Fruit fly (Drosophila melanogaster) whole organism, adult: ENCODE measurements around the gene Eig71Ei.
A peak's percentile ranks its signal among the peaks of the same experiment; 100 is the strongest.

Experiments used
- CG11617 ChIP-seq: fragments of 200-800 bp; sonication (Bioruptor generic); optimal IDR thresholded peaks from 2 replicates; lab custom pipeline; 2017; ENCODE audit warnings: mild to moderate bottlenecking, missing biosample characterization, missing genetic modification reagents, missing genetic modification characterization
- CG12768 ChIP-seq: fragments of 200-800 bp; sonication (Bioruptor generic); optimal IDR thresholded peaks from 2 replicates; lab custom pipeline; 2017; ENCODE audit warnings: missing biosample characterization, missing genetic modification characterization, mild to moderate bottlenecking, moderate library complexity, missing genetic modification reagents
- CG14711 ChIP-seq: fragments of 200-800 bp; sonication (Bioruptor generic); optimal IDR thresholded peaks from 2 replicates; lab custom pipeline; 2018; ENCODE audit warnings: missing biosample characterization, mild to moderate bottlenecking, missing genetic modification characterization, moderate library complexity
- CG33017 ChIP-seq: fragments of 200-800 bp; sonication (Bioruptor generic); optimal IDR thresholded peaks from 2 replicates; lab custom pipeline; 2018; ENCODE audit warnings: missing biosample characterization, mild to moderate bottlenecking, missing genetic modification characterization, moderate library complexity
- CG5204 ChIP-seq: fragments of 200-800 bp; sonication (Bioruptor generic); optimal IDR thresholded peaks from 2 replicates; lab custom pipeline; 2016; ENCODE audit warnings: missing biosample characterization, missing genetic modification characterization
- CG7045 ChIP-seq: fragments of 200-800 bp; sonication (Bioruptor generic); optimal IDR thresholded peaks from 2 replicates; lab custom pipeline; 2017; ENCODE audit warnings: missing biosample characterization, mild to moderate bottlenecking, missing genetic modification characterization
- Clk ChIP-seq: fragments of 200-800 bp; sonication (Bioruptor generic); optimal IDR thresholded peaks from 2 replicates; lab custom pipeline; 2017; ENCODE audit warnings: missing biosample characterization, missing genetic modification characterization
- Hr96 ChIP-seq: fragments of 200-800 bp; sonication (Bioruptor generic); optimal IDR thresholded peaks from 2 replicates; lab custom pipeline; 2016; ENCODE audit warnings: missing biosample characterization, missing genetic modification characterization
- Mnt ChIP-seq: fragments of 200-800 bp; sonication (Bioruptor generic); optimal IDR thresholded peaks from 2 replicates; lab custom pipeline; 2016; ENCODE audit warnings: missing biosample characterization, mild to moderate bottlenecking, missing genetic modification characterization
- bab1 ChIP-seq: fragments of 200-800 bp; sonication (Bioruptor generic); optimal IDR thresholded peaks from 3 replicates; lab custom pipeline; 2019; ENCODE audit warnings: missing biosample characterization, mild to moderate bottlenecking, missing genetic modification characterization, moderate library complexity
- cic ChIP-seq: fragments of 200-800 bp; sonication (Bioruptor generic); optimal IDR thresholded peaks from 2 replicates; lab custom pipeline; 2017; ENCODE audit warnings: missing biosample characterization, mild to moderate bottlenecking, missing genetic modification characterization, moderate library complexity
- cnc ChIP-seq, 2 experiments: fragments of >200 bp; optimal IDR thresholded peaks; 2 replicates each; lab custom pipeline; 2017
- kay ChIP-seq: fragments of 200-800 bp; sonication (Bioruptor generic); peaks from one replicate; lab custom pipeline; 2016; ENCODE audit warnings: missing biosample characterization, missing genetic modification characterization, borderline replicate concordance
- pad ChIP-seq: fragments of 200-800 bp; sonication (Bioruptor generic); optimal IDR thresholded peaks from 3 replicates; lab custom pipeline; 2017; ENCODE audit warnings: missing biosample characterization, missing genetic modification characterization, mild to moderate bottlenecking, moderate library complexity, missing genetic modification reagents
- toe ChIP-seq: fragments of 200-800 bp; sonication (Bioruptor generic); optimal IDR thresholded peaks from 2 replicates; lab custom pipeline; 2016; ENCODE audit warnings: missing biosample characterization, missing genetic modification characterization

Eig71Ei gene

DNA sequence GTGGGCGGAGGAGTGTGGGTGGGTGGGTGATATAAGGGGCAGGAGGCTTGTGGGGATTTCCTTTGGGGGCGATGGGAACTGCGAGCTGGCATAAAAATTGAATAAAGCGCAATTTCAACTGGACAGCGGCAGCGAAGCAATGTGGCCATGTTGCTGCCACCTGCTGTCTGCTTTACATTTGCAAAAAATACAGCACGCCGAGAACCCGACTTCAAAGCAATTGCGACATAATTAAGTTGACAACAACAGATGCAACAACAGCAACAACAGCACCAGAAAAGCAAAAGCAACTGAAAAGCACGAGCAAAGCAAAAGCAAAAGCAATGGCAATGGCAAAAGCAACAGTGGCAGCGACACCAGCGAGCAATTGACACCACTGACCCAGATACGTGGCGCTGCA, 48.7 kb downstream of the Eig71Ei start:
- no peak for TF ChIP-seq bab1 (GFP tag; lab: Kevin White, UChicago)
- no peak for TF ChIP-seq CG7045
- TF ChIP-seq toe (GFP tag; lab: Kevin White, UChicago): no peak
- TF ChIP-seq CG11617 (GFP tag; lab: Kevin White, UChicago): no peak
- no peak for TF ChIP-seq CG12768 (GFP tag; lab: Kevin White, UChicago)
- TF ChIP-seq CG33017 (tag; lab: Kevin White, UChicago): no peak
- no peak for TF ChIP-seq CG14711 (tag; lab: Kevin White, UChicago)
- no peak for TF ChIP-seq CG5204 (GFP tag; lab: Kevin White, UChicago)
- no peak for TF ChIP-seq Mnt (GFP tag; lab: Kevin White, UChicago)
- no peak for TF ChIP-seq kay (GFP tag; lab: Kevin White, UChicago)
- TF ChIP-seq cnc (optimal IDR thresholded peaks at IDR 0.05; lab: Kevin White, UChicago): no peak
- no peak for TF ChIP-seq Clk (GFP tag; lab: Kevin White, UChicago)
- TF ChIP-seq cic: no peak
- TF ChIP-seq Hr96 (GFP tag; lab: Kevin White, UChicago): no peak
- TF ChIP-seq pad (GFP tag; lab: Kevin White, UChicago): no peak

DNA sequence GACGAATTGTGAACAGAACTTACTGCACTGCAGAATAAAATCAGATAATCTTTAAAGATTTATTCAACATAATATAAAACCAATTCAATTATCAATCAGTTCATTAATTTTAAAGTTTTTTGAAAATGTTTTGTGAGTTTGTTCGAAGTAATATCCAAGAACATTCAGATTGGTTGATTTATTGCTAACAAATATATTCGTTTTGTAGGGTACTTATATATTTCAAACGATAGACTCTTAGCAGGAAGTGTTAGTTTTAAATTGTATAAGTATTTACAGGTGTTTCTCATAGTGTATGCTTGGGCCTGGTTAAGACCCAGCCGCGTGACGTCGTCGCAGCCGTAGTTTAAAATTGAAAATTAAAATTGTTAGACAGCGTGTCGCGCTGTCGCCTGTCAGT, 49.1 kb downstream of the Eig71Ei start:
- TF ChIP-seq CG12768 (GFP tag; lab: Kevin White, UChicago) (no peak), bab1 (GFP tag; lab: Kevin White, UChicago) (peak; percentile 9)
